Fruit fly (Drosophila melanogaster) whole organism, embryonic: ENCODE results near the gene CG15414.
A peak's percentile ranks its signal among the peaks of the same experiment; 100 is the strongest.

Experiments
- B-H1 ChIP-seq: fragments of 200-800 bp; sonication (Bioruptor generic); IDR thresholded peaks from 3 replicates; pipeline ENCODE4 v1.3.6; 2022; ENCODE audit warnings: missing biosample characterization, missing genetic modification characterization
- C15 ChIP-seq: fragments of 200-800 bp; sonication (Bioruptor generic); IDR thresholded peaks from 3 replicates; pipeline ENCODE4 v1.3.6; 2022; ENCODE audit warnings: missing biosample characterization, missing genetic modification characterization
- CG10979 ChIP-seq: fragments of 200-800 bp; sonication (Bioruptor generic); optimal IDR thresholded peaks from 2 replicates; lab custom pipeline; 2018; ENCODE audit warnings: missing biosample characterization, mild to moderate bottlenecking, missing genetic modification characterization, moderate library complexity
- CG12769 ChIP-seq: fragments of 200-800 bp; sonication (Bioruptor generic); optimal IDR thresholded peaks from 2 replicates; lab custom pipeline; 2019; ENCODE audit warnings: missing biosample characterization, mild to moderate bottlenecking, missing genetic modification characterization, moderate library complexity
- CG15011 ChIP-seq: fragments of 200-800 bp; sonication (Bioruptor generic); optimal IDR thresholded peaks from 3 replicates; lab custom pipeline; 2018; ENCODE audit warnings: missing biosample characterization, mild to moderate bottlenecking, missing genetic modification characterization
- CG2202 ChIP-seq: fragments of 200-800 bp; sonication (Bioruptor generic); optimal IDR thresholded peaks from 2 replicates; lab custom pipeline; 2018; ENCODE audit warnings: missing biosample characterization, mild to moderate bottlenecking, missing genetic modification characterization
- CG31224 ChIP-seq: fragments of 200-800 bp; sonication (Bioruptor generic); IDR thresholded peaks from 2 replicates; pipeline ENCODE4 v1.3.6; 2022; ENCODE audit warnings: missing biosample characterization, missing genetic modification characterization
- CG33557 ChIP-seq: fragments of 200-800 bp; sonication (Bioruptor generic); optimal IDR thresholded peaks from 2 replicates; lab custom pipeline; 2019; ENCODE audit warnings: missing biosample characterization, mild to moderate bottlenecking, missing genetic modification characterization, moderate library complexity
- CG34376 ChIP-seq: fragments of 200-800 bp; sonication (Bioruptor generic); optimal IDR thresholded peaks from 2 replicates; lab custom pipeline; 2018; ENCODE audit warnings: missing biosample characterization, mild to moderate bottlenecking, missing genetic modification characterization
- CG3726 ChIP-seq: fragments of 200-800 bp; sonication (Bioruptor generic); IDR thresholded peaks from 3 replicates; pipeline ENCODE4, ENCODE4 v1.3.6; 2022; ENCODE audit warnings: missing biosample characterization, missing genetic modification characterization
- CG6254 ChIP-seq: fragments of 200-800 bp; sonication (Bioruptor generic); optimal IDR thresholded peaks from 3 replicates; lab custom pipeline; 2017; ENCODE audit warnings: mild to moderate bottlenecking, missing biosample characterization, missing genetic modification reagents, missing genetic modification characterization
- CG7372 ChIP-seq: fragments of 200-800 bp; sonication (Bioruptor generic); IDR thresholded peaks from 2 replicates; pipeline ENCODE4 v1.3.6; 2022; ENCODE audit warnings: missing biosample characterization, missing genetic modification characterization
- CG7556 ChIP-seq: fragments of 200-800 bp; sonication (Bioruptor generic); optimal IDR thresholded peaks from 2 replicates; lab custom pipeline; 2017; ENCODE audit warnings: missing biosample characterization, mild to moderate bottlenecking, missing genetic modification characterization
- CG8290 ChIP-seq, 3 experiments: fragments of 200-800 bp; sonication (Bioruptor generic); optimal IDR thresholded peaks; 2 replicates each; lab custom pipeline; 2016 to 2019; ENCODE audit warnings: missing biosample characterization in 3 of 3, missing genetic modification characterization in 3 of 3, mild to moderate bottlenecking in 2 of 3, moderate library complexity in 1 of 3
- CG9609 ChIP-seq: fragments of 200-800 bp; sonication (Bioruptor generic); optimal IDR thresholded peaks from 3 replicates; lab custom pipeline; 2016; ENCODE audit warnings: missing biosample characterization, missing genetic modification characterization
- CTCF ChIP-seq: fragments of 200-800 bp; sonication (Bioruptor generic); optimal IDR thresholded peaks from 2 replicates; lab custom pipeline; 2017; ENCODE audit warnings: missing biosample characterization, mild to moderate bottlenecking, missing genetic modification characterization, moderate library complexity
- ERR ChIP-seq: fragments of 200-800 bp; sonication (Bioruptor generic); optimal IDR thresholded peaks from 2 replicates; lab custom pipeline; 2016; ENCODE audit warnings: missing biosample characterization, missing genetic modification characterization
- Ets65A ChIP-seq: fragments of 200-800 bp; sonication (Bioruptor generic); peaks from one replicate; lab custom pipeline; 2016; ENCODE audit warnings: missing biosample characterization, missing genetic modification characterization
- Gug ChIP-seq: fragments of 200-800 bp; sonication (Bioruptor generic); IDR thresholded peaks from 4 replicates; pipeline ENCODE4 v1.3.6; 2022; ENCODE audit warnings: missing biosample characterization, missing genetic modification characterization
- Hmr ChIP-seq: fragments of 200-800 bp; sonication (Bioruptor generic); optimal IDR thresholded peaks from 3 replicates; lab custom pipeline; 2017; ENCODE audit warnings: mild to moderate bottlenecking, missing biosample characterization, missing genetic modification reagents, missing genetic modification characterization
- Hsf ChIP-seq: fragments of 200-800 bp; sonication (Bioruptor generic); optimal IDR thresholded peaks from 3 replicates; lab custom pipeline; 2016; ENCODE audit warnings: missing biosample characterization, missing genetic modification characterization
- NC2β ChIP-seq: fragments of 200-800 bp; sonication (Bioruptor generic); optimal IDR thresholded peaks from 2 replicates; lab custom pipeline; 2016; ENCODE audit warnings: missing biosample characterization, missing genetic modification characterization
- Nf-YB ChIP-seq: fragments of 200-800 bp; sonication (Bioruptor generic); optimal IDR thresholded peaks from 3 replicates; lab custom pipeline; 2019; ENCODE audit warnings: missing biosample characterization, mild to moderate bottlenecking, missing genetic modification characterization, moderate library complexity
- Oaz ChIP-seq: fragments of 200-800 bp; sonication (Bioruptor generic); IDR thresholded peaks from 2 replicates; pipeline ENCODE4 v1.3.6; 2022; ENCODE audit warnings: missing biosample characterization, missing genetic modification characterization
- Pdp1 ChIP-seq, 2 experiments: fragments of 200-800 bp; sonication (Bioruptor generic); optimal IDR thresholded peaks; 3 replicates each; lab custom pipeline; 2016; ENCODE audit warnings: missing biosample characterization in 2 of 2, missing genetic modification characterization in 2 of 2, mild to moderate bottlenecking in 1 of 2, moderate library complexity in 1 of 2
- Side ChIP-seq: fragments of 200-800 bp; sonication (Bioruptor generic); optimal IDR thresholded peaks from 2 replicates; lab custom pipeline; 2016; ENCODE audit warnings: missing biosample characterization, missing genetic modification characterization
- Sox102F ChIP-seq: fragments of 200-800 bp; sonication (Bioruptor generic); optimal IDR thresholded peaks from 2 replicates; lab custom pipeline; 2018; ENCODE audit warnings: missing biosample characterization, mild to moderate bottlenecking, missing genetic modification characterization, moderate library complexity
- ab ChIP-seq: fragments of 200-800 bp; sonication (Bioruptor generic); optimal IDR thresholded peaks from 2 replicates; lab custom pipeline; 2016; ENCODE audit warnings: missing biosample characterization, missing genetic modification characterization
- amos ChIP-seq: fragments of 200-800 bp; sonication (Bioruptor generic); IDR thresholded peaks from 2 replicates; pipeline ENCODE4 v1.3.6; 2022; ENCODE audit warnings: missing biosample characterization, missing genetic modification characterization; ENCODE audit not compliant: partially characterized antibody
- az2 ChIP-seq: fragments of 200-800 bp; sonication (Bioruptor generic); optimal IDR thresholded peaks from 3 replicates; lab custom pipeline; 2016; ENCODE audit warnings: missing biosample characterization, missing genetic modification characterization
- bbx ChIP-seq: fragments of 200-800 bp; sonication (Bioruptor generic); IDR thresholded peaks from 2 replicates; pipeline ENCODE4 v1.3.6; 2022; ENCODE audit warnings: missing biosample characterization, missing genetic modification characterization; ENCODE audit not compliant: partially characterized antibody
- cato ChIP-seq: fragments of 200-800 bp; sonication (Bioruptor generic); optimal IDR thresholded peaks from 2 replicates; lab custom pipeline; 2016; ENCODE audit warnings: missing biosample characterization, missing genetic modification characterization, borderline replicate concordance
- dmrt99B ChIP-seq: fragments of 200-800 bp; sonication (Bioruptor generic); optimal IDR thresholded peaks from 2 replicates; lab custom pipeline; 2018; ENCODE audit warnings: missing biosample characterization, mild to moderate bottlenecking, missing genetic modification characterization, moderate library complexity
- esg ChIP-seq: fragments of 200-800 bp; sonication (Bioruptor generic); conservative IDR thresholded peaks from 2 replicates; pipeline ENCODE4 v1.3.6; 2022; ENCODE audit warnings: missing biosample characterization, missing genetic modification characterization
- fd102C ChIP-seq: fragments of 200-800 bp; sonication (Bioruptor generic); optimal IDR thresholded peaks from 2 replicates; lab custom pipeline; 2018; ENCODE audit warnings: missing biosample characterization, mild to moderate bottlenecking, missing genetic modification characterization, moderate library complexity
- gce ChIP-seq: fragments of 200-800 bp; sonication (Bioruptor generic); IDR thresholded peaks from 3 replicates; pipeline ENCODE4 v1.3.6; 2022; ENCODE audit warnings: missing biosample characterization, missing genetic modification characterization
- gem ChIP-seq: fragments of 200-800 bp; sonication (Bioruptor generic); optimal IDR thresholded peaks from 2 replicates; lab custom pipeline; 2019; ENCODE audit warnings: missing biosample characterization, mild to moderate bottlenecking, missing genetic modification characterization, moderate library complexity
- gfzf ChIP-seq: fragments of 200-800 bp; sonication (Bioruptor generic); optimal IDR thresholded peaks from 2 replicates; lab custom pipeline; 2016; ENCODE audit warnings: missing biosample characterization, mild to moderate bottlenecking, missing genetic modification characterization, moderate library complexity
- insv ChIP-seq, 2 experiments: fragments of 200-800 bp; sonication (Bioruptor generic); optimal IDR thresholded peaks; 3 replicates each; lab custom pipeline; 2016 to 2018; ENCODE audit warnings: missing biosample characterization in 2 of 2, missing genetic modification characterization in 2 of 2
- kni ChIP-seq: fragments of 200-800 bp; sonication (Bioruptor generic); optimal IDR thresholded peaks from 3 replicates; lab custom pipeline; 2017; ENCODE audit warnings: mild to moderate bottlenecking, missing biosample characterization, missing genetic modification reagents, missing genetic modification characterization
- lab ChIP-seq: fragments of 200-800 bp; sonication (Bioruptor generic); optimal IDR thresholded peaks from 3 replicates; lab custom pipeline; 2017; ENCODE audit warnings: missing biosample characterization, missing genetic modification characterization, mild to moderate bottlenecking, moderate library complexity, missing genetic modification reagents
- sens-2 ChIP-seq: fragments of 200-800 bp; sonication (Bioruptor generic); IDR thresholded peaks from 2 replicates; pipeline ENCODE4 v1.3.6; 2022; ENCODE audit warnings: missing biosample characterization, missing genetic modification characterization
- slou ChIP-seq: fragments of 200-800 bp; sonication (Bioruptor generic); optimal IDR thresholded peaks from 3 replicates; lab custom pipeline; 2016; ENCODE audit warnings: missing biosample characterization, missing genetic modification characterization
- sna ChIP-seq: fragments of 200-800 bp; sonication (Bioruptor generic); IDR thresholded peaks from 2 replicates; pipeline ENCODE4 v1.3.6; 2022; ENCODE audit warnings: missing biosample characterization, missing genetic modification characterization; ENCODE audit not compliant: partially characterized antibody
- stwl ChIP-seq: fragments of 200-800 bp; sonication (Bioruptor generic); optimal IDR thresholded peaks from 3 replicates; lab custom pipeline; 2018; ENCODE audit warnings: missing biosample characterization, mild to moderate bottlenecking, missing genetic modification characterization, moderate library complexity
- sug ChIP-seq: fragments of 200-800 bp; optimal IDR thresholded peaks from 2 replicates; lab custom pipeline; 2019; ENCODE audit warnings: missing biosample characterization, mild to moderate bottlenecking, missing genetic modification characterization, moderate library complexity
- tin ChIP-seq: fragments of 200-800 bp; sonication (Bioruptor generic); optimal IDR thresholded peaks from 3 replicates; lab custom pipeline; 2016; ENCODE audit warnings: missing biosample characterization, missing genetic modification characterization
- trem ChIP-seq: fragments of 200-800 bp; optimal IDR thresholded peaks from 3 replicates; lab custom pipeline; 2019; ENCODE audit warnings: missing biosample characterization, mild to moderate bottlenecking, missing genetic modification characterization, moderate library complexity
- ttk ChIP-seq: fragments of 200-800 bp; sonication (Bioruptor generic); IDR thresholded peaks from 2 replicates; pipeline ENCODE4 v2.1.2; 2022; ENCODE audit warnings: missing biosample characterization, missing genetic modification characterization
- twi ChIP-seq: fragments of 200-800 bp; optimal IDR thresholded peaks from 2 replicates; lab custom pipeline; 2019; ENCODE audit warnings: missing biosample characterization, mild to moderate bottlenecking, missing genetic modification characterization, moderate library complexity
- usp ChIP-seq: fragments of >200 bp; optimal IDR thresholded peaks from 2 replicates; lab custom pipeline; 2017; ENCODE audit warnings: missing biosample characterization, missing genetic modification characterization

The CG15414 gene

dm6 chr2L:3475948-3476347 is 14.9 kb downstream of the CG15414 start (continued):
- TF ChIP-seq ERR (GFP tag; lab: Kevin White, UChicago) (no peak), insv (GFP tag; optimal IDR thresholded peaks at IDR 0.05; lab: Kevin White, UChicago) (no peak), ttk (GFP tag; lab: Robert Waterston, UW) (0 out of 2 replicates have a peak, but pooled peaks have one; percentile 37), Hsf (GFP tag; lab: Kevin White, UChicago) (peak; percentile 70), dmrt99B (tag; lab: Kevin White, UChicago) (peak; percentile 78), twi (tag; lab: Kevin White, UChicago) (no peak), Side (GFP tag; lab: Kevin White, UChicago) (peak; percentile 17), Nf-YB (no peak), CG2202 (tag; lab: Kevin White, UChicago) (no peak), sna (no peak), B-H1 (GFP tag; lab: Robert Waterston, UW) (peak; percentile 34; the same call in 2 of the 3 replicates), CG7556 (peak; percentile 84), CG7372 (GFP tag; lab: Robert Waterston, UW) (peak; percentile 39; the same call in 1 of the 2 replicates), Sox102F (GFP tag; lab: Kevin White, UChicago) (peak; percentile 65), trem (tag; lab: Kevin White, UChicago) (no peak), lab (GFP tag; lab: Kevin White, UChicago) (peak; percentile 70), ab (GFP tag; lab: Kevin White, UChicago) (no peak), CG8290 (GFP tag; optimal IDR thresholded peaks at IDR 0.05; lab: Kevin White, UChicago) (no peak), CG8290 (tag; optimal IDR thresholded peaks at IDR 0.05; lab: Kevin White, UChicago) (peak in 1 of 2 experiments; percentile 35), bbx (GFP tag; lab: Robert Waterston, UW) (no peak), Ets65A (GFP tag; lab: Kevin White, UChicago) (no peak), C15 (GFP tag; lab: Robert Waterston, UW) (no peak), NC2β (GFP tag; lab: Kevin White, UChicago) (no peak), slou (GFP tag; lab: Kevin White, UChicago) (peak; percentile 50), gem (tag; lab: Kevin White, UChicago) (peak; percentile 82), sug (tag; lab: Kevin White, UChicago) (peak; percentile 49), cato (GFP tag; lab: Kevin White, UChicago) (peak; percentile 10), CG31224 (GFP tag; lab: Robert Waterston, UW) (no peak), stwl (no peak), fd102C (GFP tag; lab: Kevin White, UChicago) (no peak), Gug (GFP tag; lab: Robert Waterston, UW) (peak; percentile 10; the same call in 1 of the 4 replicates), CG12769 (tag; lab: Kevin White, UChicago) (no peak), CG15011 (GFP tag; lab: Kevin White, UChicago) (peak; percentile 26), CG33557 (no peak), gce (GFP tag; lab: Robert Waterston, UW) (no peak), Pdp1 (GFP tag; optimal IDR thresholded peaks at IDR 0.05; lab: Kevin White, UChicago) (peak; percentile 43 to 52), esg (GFP tag; lab: Robert Waterston, UW) (peak; percentile 59), Hmr (GFP tag; lab: Kevin White, UChicago) (peak; percentile 73), kni (GFP tag; lab: Kevin White, UChicago) (no peak), CG10979 (tag; lab: Kevin White, UChicago) (peak; percentile 58), sens-2 (GFP tag; lab: Robert Waterston, UW) (no peak), CG3726 (GFP tag; lab: Robert Waterston, UW) (0 out of 3 replicates have a peak, but pooled peaks have one; percentile 18), Oaz (GFP tag; lab: Robert Waterston, UW) (no peak; the same call in none of the 2 replicates), gfzf (GFP tag; lab: Kevin White, UChicago) (no peak), CG9609 (GFP tag; lab: Kevin White, UChicago) (peak; percentile 10), amos (GFP tag; lab: Robert Waterston, UW) (no peak), tin (GFP tag; lab: Kevin White, UChicago) (peak; percentile 72), CG6254 (GFP tag; lab: Kevin White, UChicago) (no peak), az2 (GFP tag; lab: Kevin White, UChicago) (peak; percentile 50), CG34376 (no peak), CTCF (no peak), usp (GFP tag; lab: Kevin White, UChicago) (no peak)
